Fruit fly (Drosophila melanogaster) whole organism, pupa: ENCODE results near the gene Cpr65Av.
"Not testable (repeated sequence)": the region's sequence is repeated elsewhere in the genome, so short reads cannot be mapped to it uniquely, and the experiment has no call there.

Experiments used
- CG10348 ChIP-seq: fragments of 200-800 bp; sonication (Bioruptor generic); IDR thresholded peaks from 2 replicates; pipeline ENCODE4 v1.3.6; 2022; ENCODE audit warnings: missing biosample characterization, missing genetic modification characterization
- CG14655 ChIP-seq: fragments of 200-800 bp; sonication (Bioruptor generic); optimal IDR thresholded peaks from 3 replicates; lab custom pipeline; 2017; ENCODE audit warnings: mild to moderate bottlenecking, missing biosample characterization, missing genetic modification reagents, missing genetic modification characterization
- CG15710 ChIP-seq: fragments of 200-800 bp; sonication (Bioruptor generic); optimal IDR thresholded peaks from 2 replicates; lab custom pipeline; 2018; ENCODE audit warnings: missing biosample characterization, mild to moderate bottlenecking, missing genetic modification characterization, moderate library complexity
- CG34367 ChIP-seq: fragments of 200-800 bp; sonication (Bioruptor generic); optimal IDR thresholded peaks from 2 replicates; lab custom pipeline; 2018; ENCODE audit warnings: missing biosample characterization, mild to moderate bottlenecking, missing genetic modification characterization
- CG4496 ChIP-seq: fragments of 200-800 bp; sonication (Bioruptor generic); IDR thresholded peaks from 3 replicates; pipeline ENCODE4 v1.3.6; 2022; ENCODE audit warnings: missing biosample characterization, missing genetic modification characterization
- CG8159 ChIP-seq: fragments of 200-800 bp; sonication (Bioruptor generic); optimal IDR thresholded peaks from 3 replicates; lab custom pipeline; 2018; ENCODE audit warnings: missing biosample characterization, mild to moderate bottlenecking, missing genetic modification characterization, moderate library complexity
- EcR ChIP-seq: fragments of 200-800 bp; sonication (Bioruptor generic); optimal IDR thresholded peaks from 3 replicates; lab custom pipeline; 2019; ENCODE audit warnings: missing biosample characterization, missing genetic modification characterization, mild to moderate bottlenecking, moderate library complexity, missing genetic modification reagents
- Ets98B ChIP-seq: fragments of 200-800 bp; sonication (Bioruptor generic); IDR thresholded peaks from 2 replicates; pipeline ENCODE4 v1.3.6; 2022; ENCODE audit warnings: missing biosample characterization, missing genetic modification characterization
- Pif1A ChIP-seq: fragments of 200-800 bp; sonication (Bioruptor generic); optimal IDR thresholded peaks from 3 replicates; lab custom pipeline; 2016; ENCODE audit warnings: missing biosample characterization, missing genetic modification characterization
- Pif1B ChIP-seq: fragments of 200-800 bp; sonication (Bioruptor generic); optimal IDR thresholded peaks from 3 replicates; lab custom pipeline; 2016; ENCODE audit warnings: missing biosample characterization, missing genetic modification characterization
- Snoo ChIP-seq: fragments of 200-800 bp; sonication (Bioruptor generic); optimal IDR thresholded peaks from 3 replicates; lab custom pipeline; 2017; ENCODE audit warnings: missing biosample characterization, mild to moderate bottlenecking, missing genetic modification characterization, inconsistent platforms
- fd96Ca ChIP-seq: fragments of 200-800 bp; sonication (Bioruptor generic); IDR thresholded peaks from 3 replicates; pipeline ENCODE4 v1.3.6; 2022; ENCODE audit warnings: missing biosample characterization, missing genetic modification characterization
- rn ChIP-seq: fragments of 200-800 bp; sonication (Bioruptor generic); IDR thresholded peaks from 2 replicates; pipeline ENCODE4 v1.3.6; 2022; ENCODE audit warnings: missing biosample characterization, missing genetic modification characterization

DNA sequence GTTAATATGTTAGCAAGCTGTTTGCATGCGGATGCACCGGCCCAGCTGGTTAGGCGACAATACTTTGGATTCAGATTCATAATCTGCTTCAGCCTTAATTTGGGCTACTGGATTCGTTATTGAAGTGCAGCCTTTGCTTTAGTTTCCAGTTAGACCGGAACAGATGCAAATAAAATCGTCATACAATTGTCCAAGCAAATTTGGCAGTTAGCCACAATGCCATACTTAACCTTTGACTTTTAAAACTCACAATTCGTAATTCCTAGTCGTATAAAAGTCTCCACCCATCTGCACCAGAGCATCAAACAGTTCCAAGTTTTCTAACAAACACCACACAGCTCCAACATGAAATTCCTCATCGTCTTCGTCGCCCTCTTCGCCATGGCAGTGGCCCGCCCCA, 9.5 kb upstream of the Cpr65Av start, which contains the start of gene Lcp65Ab1:
- TF ChIP-seq CG10348 (GFP tag; lab: Robert Waterston, UW); EcR (GFP tag; lab: Kevin White, UChicago); CG15710 (tag; lab: Kevin White, UChicago); Pif1A; rn (GFP tag; lab: Robert Waterston, UW); fd96Ca (GFP tag; lab: Robert Waterston, UW); Snoo; Ets98B (GFP tag; lab: Robert Waterston, UW); CG4496 (GFP tag; lab: Robert Waterston, UW); CG14655; Pif1B (GFP tag; lab: Kevin White, UChicago); CG34367 (tag; lab: Kevin White, UChicago); CG8159 (tag; lab: Kevin White, UChicago): not testable (repeated sequence)
